Worm (Caenorhabditis elegans) whole organism, young adult: Measurements from ENCODE around the gene W02B12.12.

Experiments
- F10E7.11 ChIP-seq: sonication (generic microtip); optimal IDR thresholded peaks from 2 replicates; lab custom pipeline; 2017; ENCODE audit warnings: mild to moderate bottlenecking, missing genetic modification characterization, moderate library complexity, missing compliant biosample characterization
- F23B12.7 ChIP-seq: sonication (generic microtip); optimal IDR thresholded peaks from 2 replicates; lab custom pipeline; 2017; ENCODE audit warnings: missing genetic modification characterization, mild to moderate bottlenecking, missing compliant biosample characterization, antibody characterized with exemption, moderate library complexity; ENCODE audit not compliant: insufficient read depth
- T07F8.4 ChIP-seq: sonication (generic microtip); optimal IDR thresholded peaks from 2 replicates; lab custom pipeline; 2016; ENCODE audit warnings: mild to moderate bottlenecking, missing genetic modification characterization, moderate library complexity, missing compliant biosample characterization
- ama-1 ChIP-seq, 3 experiments: fragments of 150-350 bp in 1 of 3; sonication (generic microtip) in 2 of 3; optimal IDR thresholded peaks; 2 replicates each; lab custom pipeline; 2014 to 2018; ENCODE audit warnings: missing biosample characterization in 2 of 3, missing genetic modification characterization in 2 of 3, missing genetic modification reagents in 2 of 3
- ceh-79 ChIP-seq: sonication (generic microtip); optimal IDR thresholded peaks from 2 replicates; lab custom pipeline; 2017; ENCODE audit warnings: mild to moderate bottlenecking, missing genetic modification characterization, missing compliant biosample characterization
- fkh-3 ChIP-seq: sonication (generic microtip); optimal IDR thresholded peaks from 2 replicates; lab custom pipeline; 2016; ENCODE audit warnings: mild to moderate bottlenecking, missing genetic modification characterization, missing compliant biosample characterization
- him-1 ChIP-seq: sonication (generic microtip); optimal IDR thresholded peaks from 2 replicates; lab custom pipeline; 2016; ENCODE audit warnings: missing genotype, missing genetic modification reagents, missing genetic modification characterization, missing compliant biosample characterization
- hsf-1 ChIP-seq: fragments of 200-800 bp; sonication (Bioruptor generic); IDR thresholded peaks from 2 replicates; pipeline ENCODE4 v1.3.6; 2022; ENCODE audit warnings: missing genetic modification reagents, missing genetic modification characterization, missing compliant biosample characterization
- lsy-27 ChIP-seq: sonication (generic microtip); optimal IDR thresholded peaks from 2 replicates; lab custom pipeline; 2017; ENCODE audit warnings: missing genetic modification characterization, mild to moderate bottlenecking, missing compliant biosample characterization, antibody characterized with exemption, missing genotype, borderline replicate concordance; ENCODE audit not compliant: insufficient read depth
- nfya-1 ChIP-seq: sonication (generic microtip); optimal IDR thresholded peaks from 2 replicates; lab custom pipeline; 2017; ENCODE audit warnings: antibody characterized with exemption, missing compliant biosample characterization, missing genetic modification characterization, borderline replicate concordance; ENCODE audit not compliant: insufficient read depth
- nhr-27 ChIP-seq: fragments of 200-800 bp; sonication (Bioruptor generic); optimal IDR thresholded peaks from 2 replicates; lab custom pipeline; 2018; ENCODE audit warnings: mild to moderate bottlenecking, missing genetic modification characterization, moderate library complexity, missing compliant biosample characterization
- pha-4 ChIP-seq: fragments of 150-350 bp; sonication (generic microtip); optimal IDR thresholded peaks from 2 replicates; lab custom pipeline; 2014; ENCODE audit warnings: missing biosample characterization, missing genetic modification reagents, missing genetic modification characterization
- rec-8 ChIP-seq, 2 experiments: sonication (generic microtip); optimal IDR thresholded peaks; 2 replicates each; lab custom pipeline; 2016; ENCODE audit warnings: mild to moderate bottlenecking in 2 of 2, missing genetic modification characterization in 2 of 2, missing genetic modification reagents in 2 of 2, missing genotype in 2 of 2, missing biosample characterization in 1 of 2, missing compliant biosample characterization in 1 of 2, moderate library complexity in 1 of 2
- unc-62 ChIP-seq: fragments of 150-350 bp; optimal IDR thresholded peaks from 2 replicates; lab custom pipeline; 2014; ENCODE audit warnings: missing biosample characterization, missing genetic modification reagents, missing genetic modification characterization

DNA sequence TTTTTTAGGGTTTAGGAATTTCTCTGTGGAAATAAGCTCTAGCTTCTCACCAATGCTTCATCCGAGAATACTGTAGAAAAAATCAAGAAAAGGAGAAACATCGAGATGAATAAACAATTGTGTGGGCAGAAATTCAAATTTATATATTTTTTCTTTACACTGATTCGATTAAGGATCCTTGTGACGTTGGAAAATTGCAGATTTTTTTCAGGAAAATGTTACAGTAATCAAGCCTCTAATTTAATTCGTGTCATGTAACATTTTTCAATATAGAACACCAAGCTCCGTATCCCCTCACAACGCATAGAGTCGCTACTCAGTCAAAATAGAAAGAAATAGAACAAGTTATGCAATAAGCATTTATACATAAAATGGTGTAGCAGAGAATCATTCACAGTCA, 2.6 kb downstream of the W02B12.12 start, which contains the start of gene W02B12.16:
- TF ChIP-seq ama-1 (optimal IDR thresholded peaks at IDR 0.05; lab: Kevin White, UChicago), result no peak
- no peak for TF ChIP-seq ama-1 (GFP tag; optimal IDR thresholded peaks at IDR 0.05; lab: Kevin White, UChicago)
- TF ChIP-seq T07F8.4, result no peak
- no peak for TF ChIP-seq ceh-79 (tag; lab: Kevin White, UChicago)
- TF ChIP-seq unc-62 (GFP tag; lab: Kevin White, UChicago), result no peak
- TF ChIP-seq pha-4 (tag; lab: Kevin White, UChicago), result no peak
- no peak for TF ChIP-seq fkh-3 (tag; lab: Kevin White, UChicago)
- no peak for TF ChIP-seq F10E7.11 (tag; lab: Kevin White, UChicago)
- TF ChIP-seq hsf-1 (GFP tag; lab: Robert Waterston, UW), result no peak
- no peak for TF ChIP-seq rec-8 (tag; optimal IDR thresholded peaks at IDR 0.05; lab: Kevin White, UChicago)
- no peak for TF ChIP-seq lsy-27
- TF ChIP-seq him-1 (tag; lab: Kevin White, UChicago), result no peak
- no peak for TF ChIP-seq nfya-1 (tag; lab: Kevin White, UChicago)
- TF ChIP-seq F23B12.7 (tag; lab: Kevin White, UChicago), result no peak
- TF ChIP-seq nhr-27 (tag; lab: Kevin White, UChicago), result no peak
